Worm (Caenorhabditis elegans) whole organism, L3 larva: ENCODE results near the gene ZK180.5.

Source experiments
- ZK546.5 ChIP-seq: sonication (generic microtip); optimal IDR thresholded peaks from 2 replicates; lab custom pipeline; 2017; ENCODE audit warnings: missing biosample characterization, missing genetic modification characterization
- ceh-16 ChIP-seq: sonication (generic microtip); optimal IDR thresholded peaks from 2 replicates; lab custom pipeline; 2017; ENCODE audit warnings: missing biosample characterization, missing genetic modification characterization
- ceh-28 ChIP-seq: fragments of 150-350 bp; optimal IDR thresholded peaks from 2 replicates; lab custom pipeline; 2014; ENCODE audit warnings: missing biosample characterization, missing genetic modification reagents, missing genetic modification characterization
- ceh-9 ChIP-seq: sonication (generic microtip); optimal IDR thresholded peaks from 2 replicates; lab custom pipeline; 2018; ENCODE audit warnings: missing biosample characterization, missing genetic modification characterization
- daf-12 ChIP-seq: fragments of 150-350 bp; optimal IDR thresholded peaks from 2 replicates; lab custom pipeline; 2014; ENCODE audit warnings: missing biosample characterization, missing genetic modification reagents, missing genetic modification characterization
- egl-5 ChIP-seq: fragments of 150-350 bp; optimal IDR thresholded peaks from 2 replicates; lab custom pipeline; 2017; ENCODE audit warnings: missing biosample characterization, missing genetic modification reagents, missing genetic modification characterization, inconsistent platforms
- elt-1 ChIP-seq: fragments of 150-350 bp; optimal IDR thresholded peaks from 2 replicates; lab custom pipeline; 2014; ENCODE audit warnings: missing biosample characterization, missing genetic modification characterization
- elt-2 ChIP-seq: sonication (generic microtip); optimal IDR thresholded peaks from 2 replicates; lab custom pipeline; 2016; ENCODE audit warnings: missing genetic modification reagents, mild to moderate bottlenecking, missing genetic modification characterization, missing compliant biosample characterization
- elt-3 ChIP-seq, 3 experiments: fragments of 150-350 bp in 1 of 3; sonication (generic microtip) in 2 of 3; optimal IDR thresholded peaks; 2 replicates in 2 of 3; 4 replicates in 1 of 3; lab custom pipeline; 2014 to 2017; ENCODE audit warnings: missing biosample characterization in 3 of 3, missing genetic modification characterization in 3 of 3
- fkh-10 ChIP-seq: sonication (generic microtip); optimal IDR thresholded peaks from 2 replicates; lab custom pipeline; 2017; ENCODE audit warnings: missing biosample characterization, missing genetic modification reagents, missing genetic modification characterization
- fkh-2 ChIP-seq: fragments of 150-350 bp; optimal IDR thresholded peaks from 2 replicates; lab custom pipeline; 2014; ENCODE audit warnings: missing biosample characterization, missing genetic modification reagents, missing genetic modification characterization
- fos-1 ChIP-seq: fragments of 150-350 bp; optimal IDR thresholded peaks from 2 replicates; lab custom pipeline; 2014; ENCODE audit warnings: missing biosample characterization, missing genetic modification characterization
- hmg-11 ChIP-seq: sonication (generic microtip); optimal IDR thresholded peaks from 2 replicates; lab custom pipeline; 2016; ENCODE audit warnings: missing genetic modification characterization, missing compliant biosample characterization
- jun-1 ChIP-seq: fragments of 150-350 bp; optimal IDR thresholded peaks from 2 replicates; lab custom pipeline; 2014; ENCODE audit warnings: missing biosample characterization, missing genetic modification reagents, missing genetic modification characterization
- lin-15B ChIP-seq: fragments of 150-350 bp; optimal IDR thresholded peaks from 2 replicates; lab custom pipeline; 2014; ENCODE audit warnings: missing biosample characterization, missing genetic modification characterization
- lin-39 ChIP-seq: fragments of 150-350 bp; optimal IDR thresholded peaks from 2 replicates; lab custom pipeline; 2018; ENCODE audit warnings: missing biosample characterization, missing genetic modification reagents, missing genetic modification characterization
- lsy-12 ChIP-seq: sonication (generic microtip); optimal IDR thresholded peaks from 2 replicates; lab custom pipeline; 2016; ENCODE audit warnings: mild to moderate bottlenecking, missing genetic modification characterization, missing compliant biosample characterization
- mdl-1 ChIP-seq: fragments of 150-350 bp; optimal IDR thresholded peaks from 2 replicates; lab custom pipeline; 2014; ENCODE audit warnings: missing biosample characterization, missing genetic modification characterization
- mml-1 ChIP-seq: fragments of 150-350 bp; sonication (generic microtip); optimal IDR thresholded peaks from 3 replicates; lab custom pipeline; 2014; ENCODE audit warnings: missing biosample characterization, missing genetic modification characterization
- nfya-1 ChIP-seq: sonication (generic microtip); optimal IDR thresholded peaks from 2 replicates; lab custom pipeline; 2017; ENCODE audit warnings: missing genetic modification characterization, mild to moderate bottlenecking, missing compliant biosample characterization, antibody characterized with exemption, moderate library complexity; ENCODE audit not compliant: insufficient read depth
- nhr-11 ChIP-seq: fragments of 150-350 bp; optimal IDR thresholded peaks from 2 replicates; lab custom pipeline; 2014; ENCODE audit warnings: missing biosample characterization, missing genetic modification characterization
- nhr-23 ChIP-seq: fragments of 150-350 bp; optimal IDR thresholded peaks from 2 replicates; lab custom pipeline; 2014; ENCODE audit warnings: missing biosample characterization, missing genetic modification reagents, missing genetic modification characterization
- nhr-237 ChIP-seq: fragments of 150-350 bp; optimal IDR thresholded peaks from 2 replicates; lab custom pipeline; 2014; ENCODE audit warnings: missing biosample characterization, missing genetic modification characterization
- nhr-25 ChIP-seq: sonication (generic microtip); optimal IDR thresholded peaks from 2 replicates; lab custom pipeline; 2017; ENCODE audit warnings: missing biosample characterization, missing genetic modification characterization
- nhr-28 ChIP-seq: fragments of 150-350 bp; optimal IDR thresholded peaks from 2 replicates; lab custom pipeline; 2014; ENCODE audit warnings: missing biosample characterization, missing genetic modification characterization
- nhr-43 ChIP-seq: sonication (generic microtip); optimal IDR thresholded peaks from 2 replicates; lab custom pipeline; 2016; ENCODE audit warnings: mild to moderate bottlenecking, missing genetic modification characterization, missing compliant biosample characterization; ENCODE audit not compliant: poor library complexity, severe bottlenecking
- nhr-67 ChIP-seq: fragments of 150-350 bp; optimal IDR thresholded peaks from 2 replicates; lab custom pipeline; 2014; ENCODE audit warnings: missing biosample characterization, missing genetic modification characterization
- nhr-76 ChIP-seq: fragments of 150-350 bp; sonication (generic microtip); optimal IDR thresholded peaks from 5 replicates; lab custom pipeline; 2014; ENCODE audit warnings: missing biosample characterization, missing genetic modification characterization
- nhr-77 ChIP-seq: fragments of 150-350 bp; optimal IDR thresholded peaks from 2 replicates; lab custom pipeline; 2014; ENCODE audit warnings: missing biosample characterization, missing genetic modification characterization
- pha-4 ChIP-seq: fragments of 150-350 bp; optimal IDR thresholded peaks from 2 replicates; lab custom pipeline; 2014; ENCODE audit warnings: missing biosample characterization, missing genetic modification reagents, missing genetic modification characterization
- pqm-1 ChIP-seq: fragments of 150-350 bp; optimal IDR thresholded peaks from 2 replicates; lab custom pipeline; 2017; ENCODE audit warnings: missing biosample characterization, missing genetic modification characterization, inconsistent platforms
- sea-2 ChIP-seq: fragments of 150-350 bp; sonication (generic microtip); optimal IDR thresholded peaks from 4 replicates; lab custom pipeline; 2014; ENCODE audit warnings: missing biosample characterization, missing genetic modification reagents, missing genetic modification characterization
- skn-1 ChIP-seq: fragments of 150-350 bp; optimal IDR thresholded peaks from 2 replicates; lab custom pipeline; 2014; ENCODE audit warnings: missing biosample characterization, missing genetic modification characterization
- snpc-4 ChIP-seq: fragments of 150-350 bp; optimal IDR thresholded peaks from 2 replicates; lab custom pipeline; 2014; ENCODE audit warnings: missing biosample characterization, missing genetic modification characterization
- tbx-2 ChIP-seq: sonication (generic microtip); optimal IDR thresholded peaks from 2 replicates; lab custom pipeline; 2016; ENCODE audit warnings: mild to moderate bottlenecking, missing genetic modification characterization, missing compliant biosample characterization
- unc-39 ChIP-seq: sonication (generic microtip); optimal IDR thresholded peaks from 4 replicates; lab custom pipeline; 2017; ENCODE audit warnings: missing biosample characterization, missing genetic modification characterization
- unc-62 ChIP-seq: fragments of 150-350 bp; sonication (generic microtip); optimal IDR thresholded peaks from 4 replicates; lab custom pipeline; 2014; ENCODE audit warnings: missing biosample characterization, missing genetic modification reagents, missing genetic modification characterization
- zag-1 ChIP-seq: fragments of 150-350 bp; optimal IDR thresholded peaks from 2 replicates; lab custom pipeline; 2014; ENCODE audit warnings: missing biosample characterization, missing genetic modification characterization
- ztf-11 ChIP-seq: fragments of 150-350 bp; optimal IDR thresholded peaks from 2 replicates; lab custom pipeline; 2014; ENCODE audit warnings: missing biosample characterization, missing genetic modification characterization
- ztf-4 ChIP-seq: fragments of 150-350 bp; optimal IDR thresholded peaks from 2 replicates; lab custom pipeline; 2014; ENCODE audit warnings: missing biosample characterization, missing genetic modification characterization

ZK180.5 gene

DNA sequence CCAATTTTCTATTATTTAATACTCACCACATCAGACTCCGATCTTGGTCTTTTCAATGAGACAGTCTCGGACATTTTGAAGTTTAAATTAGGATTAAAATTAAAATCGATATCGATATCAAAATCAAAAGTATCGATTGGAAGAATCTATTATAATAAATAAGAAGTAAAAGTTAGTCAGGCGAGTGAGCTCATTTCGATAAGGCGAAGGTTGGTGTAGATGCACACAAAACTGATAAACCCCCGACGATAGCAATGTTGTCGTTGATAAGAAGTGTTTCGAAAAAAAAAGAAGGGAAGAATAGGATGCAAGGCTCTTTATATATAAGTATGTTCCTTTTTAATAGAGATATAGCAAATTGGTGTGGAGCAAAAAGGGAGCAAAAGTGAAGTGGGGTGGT, 34.4 kb downstream of the ZK180.5 start, which contains the start of gene M01H9.4:
M01H9.4 (minus strand) TSS at position 379 of the 400 bp plus-strand sequence.
- TF ChIP-seq ceh-28 (tag; lab: Kevin White, UChicago) (peak; percentile 60), mdl-1 (no peak), lsy-12 (no peak), skn-1 (tag; lab: Kevin White, UChicago) (no peak), pha-4 (tag; lab: Kevin White, UChicago) (peak; percentile 55), nhr-76 (no peak), nhr-23 (no peak), daf-12 (tag; lab: Kevin White, UChicago) (no peak), nhr-67 (no peak), jun-1 (tag; lab: Kevin White, UChicago) (peak; percentile 70), lin-15B (tag; lab: Kevin White, UChicago) (no peak), nfya-1 (tag; lab: Kevin White, UChicago) (no peak), elt-2 (tag; lab: Kevin White, UChicago) (peak; percentile 97), mml-1 (tag; lab: Kevin White, UChicago) (no peak), nhr-43 (tag; lab: Kevin White, UChicago) (no peak), nhr-237 (no peak), pqm-1 (tag; lab: Kevin White, UChicago) (peak; percentile 82)
- TF ChIP-seq, all 47 proteins: peak for 5

ce11 chrIV:4481298-4481697, 35.7 kb downstream of the ZK180.5 start:
- TF ChIP-seq nhr-77 (tag; lab: Kevin White, UChicago) (no peak), pqm-1 (tag; lab: Kevin White, UChicago) (peak; percentile 22), elt-2 (tag; lab: Kevin White, UChicago) (peak; percentile 59)

ce11 chrIV:4480027-4480426, 36.9 kb downstream of the ZK180.5 start, which contains the start of gene M01H9.10:
M01H9.10 (minus strand) TSS chrIV:4480127.
- TF ChIP-seq jun-1 (tag; lab: Kevin White, UChicago) (no peak), skn-1 (tag; lab: Kevin White, UChicago) (no peak), nfya-1 (tag; lab: Kevin White, UChicago) (no peak), ceh-9 (tag; lab: Kevin White, UChicago) (no peak), lin-15B (tag; lab: Kevin White, UChicago) (no peak), nhr-23 (no peak)
- TF ChIP-seq, all 47 proteins: peak for 0

ce11 chrIV:4478612-4479011, 38.4 kb downstream of the ZK180.5 start:
- TF ChIP-seq unc-39 (tag; lab: Kevin White, UChicago) = no peak
- peak; percentile 31 for TF ChIP-seq pqm-1 (tag; lab: Kevin White, UChicago)
- TF ChIP-seq pha-4 (tag; lab: Kevin White, UChicago) = peak; percentile 24
- no peak for TF ChIP-seq snpc-4 (tag; lab: Kevin White, UChicago)
- no peak for TF ChIP-seq hmg-11

DNA sequence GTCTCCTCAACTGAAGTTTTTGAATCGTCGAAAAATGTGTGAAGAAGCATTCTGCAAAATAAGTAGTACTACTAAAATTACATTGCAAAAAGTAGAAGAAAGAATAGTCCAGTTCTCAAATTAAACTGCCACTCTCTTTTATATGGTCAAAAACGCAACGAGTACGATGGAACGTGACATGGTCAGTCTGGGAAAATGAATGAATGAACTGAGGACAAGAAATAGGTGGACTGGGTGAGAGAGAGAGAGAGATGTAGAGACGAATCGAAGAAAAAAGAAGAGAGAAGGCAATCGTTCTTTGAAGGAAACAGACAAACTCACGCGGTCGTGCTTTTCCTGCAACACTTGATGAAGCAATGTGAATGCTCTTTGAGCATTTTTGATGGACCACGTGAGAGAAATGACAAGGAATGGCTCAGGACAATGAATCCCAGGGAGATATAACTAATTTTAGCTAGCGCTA, 39.9 kb downstream of the ZK180.5 start, which contains the start of gene M01H9.3:
M01H9.3 (minus strand) TSS at position 51 of the 463 bp plus-strand sequence.
- TF ChIP-seq fos-1 = no peak
- TF ChIP-seq ztf-11 (tag; lab: Kevin White, UChicago) = no peak
- TF ChIP-seq lin-39 (tag; lab: Kevin White, UChicago) = peak; percentile 71
- TF ChIP-seq elt-1 = no peak
- no peak for TF ChIP-seq fkh-10
- no peak for TF ChIP-seq elt-3 (tag; optimal IDR thresholded peaks at IDR 0.05; lab: Kevin White, UChicago)
- TF ChIP-seq nhr-76 = no peak
- TF ChIP-seq unc-39 (tag; lab: Kevin White, UChicago) = no peak
- no peak for TF ChIP-seq unc-62 (GFP tag; lab: Kevin White, UChicago)
- peak; percentile 59 for TF ChIP-seq elt-2 (tag; lab: Kevin White, UChicago)
- no peak for TF ChIP-seq fkh-2 (tag; lab: Kevin White, UChicago)
- no peak for TF ChIP-seq nhr-23
- TF ChIP-seq mdl-1 = peak; percentile 63
- no peak for TF ChIP-seq mml-1 (tag; lab: Kevin White, UChicago)
- TF ChIP-seq skn-1 (tag; lab: Kevin White, UChicago) = no peak
- TF ChIP-seq nhr-77 (tag; lab: Kevin White, UChicago) = no peak
- no peak for TF ChIP-seq nhr-11 (tag; lab: Kevin White, UChicago)
- no peak for TF ChIP-seq nhr-43 (tag; lab: Kevin White, UChicago)
- TF ChIP-seq tbx-2 = no peak
- TF ChIP-seq nhr-67 = no peak
- peak; percentile 64 for TF ChIP-seq nfya-1 (tag; lab: Kevin White, UChicago)
- TF ChIP-seq nhr-28 = no peak
- no peak for TF ChIP-seq zag-1 (tag; lab: Kevin White, UChicago)
- no peak for TF ChIP-seq snpc-4 (tag; lab: Kevin White, UChicago)
- peak; percentile 46 for TF ChIP-seq nhr-25
- TF ChIP-seq lin-15B (tag; lab: Kevin White, UChicago) = peak; percentile 13
- no peak for TF ChIP-seq ZK546.5 (tag; lab: Kevin White, UChicago)
- TF ChIP-seq ztf-4 = no peak
- no peak for TF ChIP-seq nhr-237
- peak; percentile 33 for TF ChIP-seq lsy-12
- TF ChIP-seq ceh-16 (tag; lab: Kevin White, UChicago) = no peak
- TF ChIP-seq pqm-1 (tag; lab: Kevin White, UChicago) = peak; percentile 41
- no peak for TF ChIP-seq ceh-28 (tag; lab: Kevin White, UChicago)
- TF ChIP-seq pha-4 (tag; lab: Kevin White, UChicago) = peak; percentile 54
- TF ChIP-seq egl-5 (tag; lab: Kevin White, UChicago) = no peak
- no peak for TF ChIP-seq jun-1 (tag; lab: Kevin White, UChicago)
- no peak for TF ChIP-seq sea-2 (GFP tag; lab: Kevin White, UChicago)
